Fruit fly (Drosophila melanogaster): ENCODE measurements around the gene Sbp2.

DNA sequence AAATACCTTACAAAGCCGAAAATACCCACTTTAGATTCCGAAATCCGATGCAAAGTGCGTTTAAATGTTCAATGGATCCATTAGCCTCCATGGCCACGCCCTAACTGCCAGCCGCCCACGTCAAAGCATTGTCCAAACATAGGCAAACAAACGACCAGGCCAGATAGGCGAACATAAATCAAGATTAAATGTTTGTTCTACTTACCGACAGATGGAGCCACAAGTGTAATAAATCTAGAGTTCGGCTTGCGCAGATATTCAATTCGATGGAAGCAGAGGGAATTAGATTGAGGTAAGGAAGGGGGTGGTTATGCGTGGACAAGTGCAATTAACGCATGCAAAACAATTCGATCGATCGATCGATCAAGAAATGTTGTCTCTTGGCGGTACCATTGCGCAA, 19.9 kb downstream of the Sbp2 start:
- TF ChIP-seq CTCF (optimal IDR thresholded peaks at IDR 0.05) = peak; percentile 69 to 78
- no peak for TF ChIP-seq CG8478 (optimal IDR thresholded peaks at IDR 0.05)

All from S2 (cell line).